Fruit fly (Drosophila melanogaster) whole organism, prepupa: ENCODE data around the gene Cp38.

Source experiments
- CG11902 ChIP-seq: fragments of 200-800 bp; sonication (Bioruptor generic); optimal IDR thresholded peaks from 3 replicates; lab custom pipeline; 2016; ENCODE audit warnings: missing biosample characterization, missing genetic modification characterization
- CG15336 ChIP-seq: fragments of 200-800 bp; sonication (Bioruptor generic); IDR thresholded peaks from 2 replicates; pipeline ENCODE4 v1.3.6; 2022; ENCODE audit warnings: missing biosample characterization, missing genetic modification characterization
- CG3919 ChIP-seq: fragments of 200-800 bp; sonication (Bioruptor generic); optimal IDR thresholded peaks from 3 replicates; lab custom pipeline; 2016; ENCODE audit warnings: missing biosample characterization, missing genetic modification characterization
- CG6163 ChIP-seq: fragments of 200-800 bp; sonication (Bioruptor generic); IDR thresholded peaks from 3 replicates; pipeline ENCODE4 v1.3.6; 2022; ENCODE audit warnings: missing biosample characterization, missing genetic modification characterization
- Ets21C ChIP-seq: fragments of 200-800 bp; sonication (Bioruptor generic); optimal IDR thresholded peaks from 3 replicates; lab custom pipeline; 2016; ENCODE audit warnings: missing biosample characterization, missing genetic modification characterization
- Hr39 ChIP-seq: fragments of 200-800 bp; sonication (Bioruptor generic); optimal IDR thresholded peaks from 2 replicates; lab custom pipeline; 2016; ENCODE audit warnings: missing biosample characterization, missing genetic modification characterization
- Lpt ChIP-seq: fragments of 200-800 bp; sonication (Bioruptor generic); optimal IDR thresholded peaks from 3 replicates; lab custom pipeline; 2016; ENCODE audit warnings: missing biosample characterization, missing genetic modification characterization
- cyc ChIP-seq: fragments of 200-800 bp; sonication (Bioruptor generic); optimal IDR thresholded peaks from 3 replicates; lab custom pipeline; 2016; ENCODE audit warnings: missing biosample characterization, missing genetic modification characterization
- fd85E ChIP-seq: fragments of 200-800 bp; sonication (Bioruptor generic); optimal IDR thresholded peaks from 3 replicates; lab custom pipeline; 2016; ENCODE audit warnings: missing biosample characterization, missing genetic modification characterization
- net ChIP-seq: fragments of 200-800 bp; sonication (Bioruptor generic); optimal IDR thresholded peaks from 3 replicates; lab custom pipeline; 2016; ENCODE audit warnings: missing biosample characterization, missing genetic modification characterization
- spab ChIP-seq: fragments of 200-800 bp; sonication (Bioruptor generic); optimal IDR thresholded peaks from 2 replicates; lab custom pipeline; 2017; ENCODE audit warnings: missing biosample characterization, mild to moderate bottlenecking, missing genetic modification characterization, missing genetic modification reagents

- no peak for TF ChIP-seq CG3919
- TF ChIP-seq Hr39 (GFP tag; lab: Kevin White, UChicago) = no peak
- no peak for TF ChIP-seq CG11902 (GFP tag; lab: Kevin White, UChicago)
- TF ChIP-seq fd85E = no peak
- no peak for TF ChIP-seq Lpt (GFP tag; lab: Kevin White, UChicago)
- no peak for TF ChIP-seq Ets21C (GFP tag; lab: Kevin White, UChicago)
- TF ChIP-seq net = no peak
- TF ChIP-seq cyc = no peak
- TF ChIP-seq CG15336 = no peak
- TF ChIP-seq CG6163 = 0 out of 3 replicates have a peak, but pooled peaks have one; percentile 27
- TF ChIP-seq spab (GFP tag; lab: Kevin White, UChicago) = no peak
Measured at dm6 chrX:8510731-8511130, 29.1 kb downstream of the Cp38 start.
